Worm (Caenorhabditis elegans) whole organism, L1 larva: ENCODE measurements around the gene aagr-2.

Experiments
- C04F5.9 ChIP-seq: sonication (generic microtip); optimal IDR thresholded peaks from 2 replicates; lab custom pipeline; 2016; ENCODE audit warnings: missing genetic modification characterization, missing compliant biosample characterization
- F16B12.6 ChIP-seq: fragments of 150-350 bp; optimal IDR thresholded peaks from 2 replicates; lab custom pipeline; 2014; ENCODE audit warnings: missing biosample characterization, missing genetic modification characterization
- aha-1 ChIP-seq: fragments of 150-350 bp; optimal IDR thresholded peaks from 2 replicates; lab custom pipeline; 2014; ENCODE audit warnings: missing biosample characterization, missing genetic modification characterization
- aly-2 ChIP-seq: fragments of 150-350 bp; optimal IDR thresholded peaks from 2 replicates; lab custom pipeline; 2014; ENCODE audit warnings: missing biosample characterization, missing genetic modification characterization
- ama-1 ChIP-seq: fragments of 150-350 bp; optimal IDR thresholded peaks from 2 replicates; lab custom pipeline; 2014
- ceh-82 ChIP-seq, 3 experiments: fragments of 150-350 bp in 1 of 3; sonication (generic microtip) in 2 of 3; optimal IDR thresholded peaks; 2 replicates each; lab custom pipeline; 2014 to 2017; ENCODE audit warnings: missing biosample characterization in 3 of 3, missing genetic modification characterization in 3 of 3
- ceh-88 ChIP-seq: fragments of 200-800 bp; sonication (Bioruptor generic); IDR thresholded peaks from 2 replicates; pipeline ENCODE4 v1.3.6; 2022; ENCODE audit warnings: missing genetic modification characterization, missing compliant biosample characterization
- ceh-90 ChIP-seq: sonication (generic microtip); optimal IDR thresholded peaks from 2 replicates; lab custom pipeline; 2016; ENCODE audit warnings: missing genetic modification characterization, missing compliant biosample characterization
- dsc-1 ChIP-seq: sonication (generic microtip); optimal IDR thresholded peaks from 2 replicates; lab custom pipeline; 2016; ENCODE audit warnings: mild to moderate bottlenecking, missing genetic modification characterization, missing compliant biosample characterization
- efl-1 ChIP-seq, 4 experiments: fragments of 150-350 bp; optimal IDR thresholded peaks in 3 of 4; peaks in 1 of 4; 1 replicate in 1 of 4; 2 replicates in 3 of 4; lab custom pipeline; 2014; ENCODE audit warnings: missing biosample characterization in 2 of 4, missing genetic modification characterization in 2 of 4, missing genetic modification reagents in 2 of 4
- egl-13 ChIP-seq: sonication (generic microtip); optimal IDR thresholded peaks from 2 replicates; lab custom pipeline; 2016; ENCODE audit warnings: missing genotype, missing genetic modification reagents, missing genetic modification characterization, missing compliant biosample characterization
- egl-27 ChIP-seq, 2 experiments: fragments of 150-350 bp in 1 of 2; sonication (generic microtip); optimal IDR thresholded peaks; 3 replicates each; lab custom pipeline; 2017 to 2018; ENCODE audit warnings: missing biosample characterization in 2 of 2, missing genetic modification characterization in 2 of 2, missing genetic modification reagents in 2 of 2
- elt-2 ChIP-seq: sonication (generic microtip); optimal IDR thresholded peaks from 2 replicates; lab custom pipeline; 2016; ENCODE audit warnings: missing genetic modification characterization, mild to moderate bottlenecking, inconsistent platforms, missing compliant biosample characterization, missing genetic modification reagents
- elt-3 ChIP-seq, 6 experiments: fragments of 150-350 bp in 1 of 6; sonication (generic microtip); optimal IDR thresholded peaks; 2 replicates each; lab custom pipeline; 2017 to 2018; ENCODE audit warnings: missing biosample characterization in 6 of 6, missing genetic modification characterization in 6 of 6, inconsistent platforms in 1 of 6
- fkh-8 ChIP-seq: sonication (generic microtip); optimal IDR thresholded peaks from 2 replicates; lab custom pipeline; 2016; ENCODE audit warnings: mild to moderate bottlenecking, missing genetic modification characterization, missing compliant biosample characterization
- fos-1 ChIP-seq: fragments of 150-350 bp; optimal IDR thresholded peaks from 2 replicates; lab custom pipeline; 2014; ENCODE audit warnings: missing biosample characterization, missing genetic modification characterization
- irx-1 ChIP-seq: sonication (generic microtip); optimal IDR thresholded peaks from 2 replicates; lab custom pipeline; 2016; ENCODE audit warnings: missing genetic modification characterization, missing compliant biosample characterization
- jun-1 ChIP-seq: fragments of 150-350 bp; optimal IDR thresholded peaks from 2 replicates; lab custom pipeline; 2014; ENCODE audit warnings: missing biosample characterization, missing genetic modification reagents, missing genetic modification characterization
- lin-14 ChIP-seq: fragments of 200-800 bp; sonication (Bioruptor generic); optimal IDR thresholded peaks from 2 replicates; lab custom pipeline; 2018; ENCODE audit warnings: mild to moderate bottlenecking, missing genetic modification characterization, moderate library complexity, missing compliant biosample characterization
- lin-15B ChIP-seq: fragments of 150-350 bp; sonication (generic microtip); optimal IDR thresholded peaks from 3 replicates; lab custom pipeline; 2014; ENCODE audit warnings: missing biosample characterization, missing genetic modification characterization
- lin-39 ChIP-seq: fragments of 150-350 bp; optimal IDR thresholded peaks from 2 replicates; lab custom pipeline; 2014; ENCODE audit warnings: missing biosample characterization, missing genetic modification reagents, missing genetic modification characterization
- lir-3 ChIP-seq: sonication (generic microtip); optimal IDR thresholded peaks from 2 replicates; lab custom pipeline; 2016; ENCODE audit warnings: mild to moderate bottlenecking, missing genetic modification characterization, moderate library complexity, missing compliant biosample characterization; ENCODE audit not compliant: poor library complexity
- lsy-2 ChIP-seq, 2 experiments: fragments of 150-350 bp; optimal IDR thresholded peaks; 2 replicates each; lab custom pipeline; 2014; ENCODE audit warnings: missing biosample characterization in 2 of 2, missing genetic modification characterization in 2 of 2
- mab-9 ChIP-seq: fragments of 200-800 bp; sonication (Bioruptor generic); IDR thresholded peaks from 2 replicates; pipeline ENCODE4 v1.3.6; 2022; ENCODE audit warnings: missing genetic modification reagents, missing genetic modification characterization, missing compliant biosample characterization
- mdl-1 ChIP-seq, 2 experiments: fragments of 150-350 bp; optimal IDR thresholded peaks; 2 replicates each; lab custom pipeline; 2014 to 2017; ENCODE audit warnings: missing biosample characterization in 2 of 2, missing genetic modification characterization in 2 of 2, inconsistent platforms in 1 of 2
- mep-1 ChIP-seq: fragments of 150-350 bp; optimal IDR thresholded peaks from 2 replicates; lab custom pipeline; 2014; ENCODE audit warnings: missing biosample characterization, missing genetic modification characterization
- nhr-19 ChIP-seq: fragments of 200-800 bp; sonication (Bioruptor generic); conservative IDR thresholded peaks from 2 replicates; pipeline ENCODE4 v1.3.6; 2022; ENCODE audit warnings: missing genetic modification characterization, missing compliant biosample characterization
- nhr-71 ChIP-seq: sonication (generic microtip); optimal IDR thresholded peaks from 2 replicates; lab custom pipeline; 2016; ENCODE audit warnings: mild to moderate bottlenecking, missing genetic modification characterization, moderate library complexity, missing compliant biosample characterization
- nhr-77 ChIP-seq: fragments of 150-350 bp; optimal IDR thresholded peaks from 2 replicates; lab custom pipeline; 2014; ENCODE audit warnings: missing biosample characterization, missing genetic modification characterization
- nhr-84 ChIP-seq: sonication (generic microtip); optimal IDR thresholded peaks from 2 replicates; lab custom pipeline; 2017; ENCODE audit warnings: missing biosample characterization, missing genetic modification characterization
- nhr-85 ChIP-seq: sonication (generic microtip); peaks from one replicate; lab custom pipeline; 2016; ENCODE audit warnings: missing genetic modification characterization, inconsistent platforms, missing compliant biosample characterization
- nhr-90 ChIP-seq: sonication (generic microtip); optimal IDR thresholded peaks from 2 replicates; lab custom pipeline; 2016; ENCODE audit warnings: mild to moderate bottlenecking, missing genetic modification characterization, missing compliant biosample characterization; ENCODE audit not compliant: poor library complexity
- pax-3 ChIP-seq: fragments of 200-800 bp; sonication (Bioruptor generic); optimal IDR thresholded peaks from 2 replicates; lab custom pipeline; 2018; ENCODE audit warnings: mild to moderate bottlenecking, missing genetic modification characterization, moderate library complexity, missing compliant biosample characterization
- rnt-1 ChIP-seq: sonication (generic microtip); optimal IDR thresholded peaks from 2 replicates; lab custom pipeline; 2016; ENCODE audit warnings: mild to moderate bottlenecking, missing genetic modification characterization, moderate library complexity, missing compliant biosample characterization
- skn-1 ChIP-seq: fragments of 150-350 bp; optimal IDR thresholded peaks from 2 replicates; lab custom pipeline; 2014; ENCODE audit warnings: missing biosample characterization, missing genetic modification characterization
- snpc-4 ChIP-seq: fragments of 150-350 bp; optimal IDR thresholded peaks from 2 replicates; lab custom pipeline; 2014; ENCODE audit warnings: missing biosample characterization, missing genetic modification characterization
- snu-23 ChIP-seq: sonication (generic microtip); optimal IDR thresholded peaks from 2 replicates; lab custom pipeline; 2016; ENCODE audit warnings: missing genetic modification characterization, missing compliant biosample characterization
- sox-4 ChIP-seq: sonication (generic microtip); optimal IDR thresholded peaks from 2 replicates; lab custom pipeline; 2016; ENCODE audit warnings: missing genetic modification characterization, missing compliant biosample characterization
- sup-37 ChIP-seq: fragments of 200-800 bp; sonication (Bioruptor generic); optimal IDR thresholded peaks from 2 replicates; lab custom pipeline; 2018; ENCODE audit warnings: mild to moderate bottlenecking, missing genetic modification characterization, missing compliant biosample characterization
- swsn-7 ChIP-seq: sonication (generic microtip); optimal IDR thresholded peaks from 2 replicates; lab custom pipeline; 2016; ENCODE audit warnings: missing genetic modification characterization, missing compliant biosample characterization
- tbx-2 ChIP-seq: sonication (generic microtip); optimal IDR thresholded peaks from 2 replicates; lab custom pipeline; 2016; ENCODE audit warnings: missing genetic modification characterization, missing compliant biosample characterization
- tlp-1 ChIP-seq: fragments of 150-350 bp; optimal IDR thresholded peaks from 2 replicates; lab custom pipeline; 2014; ENCODE audit warnings: missing biosample characterization, missing genetic modification characterization
- unc-130 ChIP-seq: fragments of 150-350 bp; optimal IDR thresholded peaks from 2 replicates; lab custom pipeline; 2017; ENCODE audit warnings: missing biosample characterization, missing genetic modification characterization, inconsistent platforms
- unc-30 ChIP-seq: sonication (generic microtip); optimal IDR thresholded peaks from 2 replicates; lab custom pipeline; 2017; ENCODE audit warnings: missing biosample characterization, missing genetic modification characterization
- unc-62 ChIP-seq: fragments of 150-350 bp; optimal IDR thresholded peaks from 2 replicates; lab custom pipeline; 2014; ENCODE audit warnings: missing biosample characterization, missing genetic modification reagents, missing genetic modification characterization
- xbp-1 ChIP-seq: sonication (generic microtip); optimal IDR thresholded peaks from 2 replicates; lab custom pipeline; 2016; ENCODE audit warnings: missing genetic modification characterization, missing compliant biosample characterization
- zag-1 ChIP-seq: fragments of 150-350 bp; optimal IDR thresholded peaks from 2 replicates; lab custom pipeline; 2014; ENCODE audit warnings: missing biosample characterization, missing genetic modification characterization
- zip-4 ChIP-seq: fragments of 200-800 bp; sonication (Bioruptor generic); optimal IDR thresholded peaks from 2 replicates; lab custom pipeline; 2018; ENCODE audit warnings: mild to moderate bottlenecking, missing genetic modification characterization, moderate library complexity, missing compliant biosample characterization

Gene aagr-2

DNA sequence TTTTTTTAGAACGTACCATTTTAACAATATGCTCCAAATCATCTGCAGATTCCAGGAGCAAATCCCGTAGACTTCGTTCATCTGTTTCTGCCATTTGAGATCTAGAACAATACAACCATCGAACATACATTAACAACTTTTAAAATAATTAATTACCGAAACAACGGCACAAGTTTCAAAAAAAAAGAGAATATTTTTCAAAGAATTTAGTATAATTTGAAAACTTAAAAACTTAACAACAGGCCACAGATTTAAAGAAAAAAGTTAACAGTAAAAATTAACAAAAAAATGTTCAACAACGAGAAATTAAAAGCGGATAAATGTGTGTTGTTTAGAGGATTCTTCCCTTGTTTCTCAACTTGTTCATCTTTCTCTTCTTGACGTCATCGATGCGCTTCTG, 18.8 kb upstream of the aagr-2 start, which contains the start of gene mdt-4:
Gene mdt-4, minus strand, starts transcription at position 101 of the 400 bp plus-strand sequence.
- TF ChIP-seq ceh-82 (tag; optimal IDR thresholded peaks at IDR 0.05; lab: Kevin White, UChicago) (no peak), ama-1 (lab: Kevin White, UChicago) (no peak), zip-4 (GFP tag; lab: Kevin White, UChicago) (no peak), zag-1 (tag; lab: Kevin White, UChicago) (no peak), snu-23 (GFP tag; lab: Kevin White, UChicago) (no peak), lin-14 (no peak), lir-3 (no peak), sup-37 (no peak), efl-1 (optimal IDR thresholded peaks at IDR 0.05; lab: Kevin White, UChicago) (no peak), efl-1 (GFP tag; optimal IDR thresholded peaks at IDR 0.05 in 1 of 2; lab: Kevin White, UChicago) (no peak), nhr-85 (tag; lab: Kevin White, UChicago) (no peak), F16B12.6 (no peak), fkh-8 (tag; lab: Kevin White, UChicago) (no peak), sox-4 (no peak), ceh-88 (GFP tag; lab: Robert Waterston, UW) (no peak), pax-3 (no peak), rnt-1 (no peak), C04F5.9 (no peak), fos-1 (no peak), jun-1 (tag; lab: Kevin White, UChicago) (no peak)

DNA sequence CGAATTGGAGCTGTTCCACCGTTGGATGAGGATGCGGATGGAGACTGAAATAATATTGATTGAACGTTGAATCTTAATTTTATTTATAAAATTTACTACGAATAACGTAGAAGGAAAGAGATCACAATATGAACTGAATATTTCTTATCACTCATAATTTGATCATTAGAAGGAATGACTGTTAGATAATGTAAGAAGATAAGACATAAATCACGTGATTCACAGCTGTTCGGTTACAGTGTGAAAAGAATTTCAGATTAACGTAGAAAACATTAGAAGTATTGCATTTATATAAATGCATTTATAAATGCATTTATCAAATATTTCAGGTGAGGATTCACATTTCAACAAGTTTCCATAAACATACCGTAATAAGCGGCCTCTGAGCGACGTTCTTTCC, 17.8 kb upstream of the aagr-2 start:
- no peak for TF ChIP-seq aha-1
- TF ChIP-seq lin-39 (tag; lab: Kevin White, UChicago): no peak
- TF ChIP-seq nhr-85 (tag; lab: Kevin White, UChicago): no peak
- peak; percentile 83 for TF ChIP-seq tlp-1 (tag; lab: Kevin White, UChicago)
- peak; percentile 94 for TF ChIP-seq elt-2 (tag; lab: Kevin White, UChicago)
- no peak for TF ChIP-seq lin-15B (tag; lab: Kevin White, UChicago)
- TF ChIP-seq C04F5.9: no peak
- TF ChIP-seq aly-2 (tag; lab: Kevin White, UChicago): no peak
- peak in 1 of 6 experiments; percentile 32 for TF ChIP-seq elt-3 (tag; optimal IDR thresholded peaks at IDR 0.05; lab: Kevin White, UChicago)
- TF ChIP-seq unc-130 (tag; lab: Kevin White, UChicago): no peak
- TF ChIP-seq dsc-1 (tag; lab: Kevin White, UChicago): no peak
- TF ChIP-seq nhr-84: no peak

DNA sequence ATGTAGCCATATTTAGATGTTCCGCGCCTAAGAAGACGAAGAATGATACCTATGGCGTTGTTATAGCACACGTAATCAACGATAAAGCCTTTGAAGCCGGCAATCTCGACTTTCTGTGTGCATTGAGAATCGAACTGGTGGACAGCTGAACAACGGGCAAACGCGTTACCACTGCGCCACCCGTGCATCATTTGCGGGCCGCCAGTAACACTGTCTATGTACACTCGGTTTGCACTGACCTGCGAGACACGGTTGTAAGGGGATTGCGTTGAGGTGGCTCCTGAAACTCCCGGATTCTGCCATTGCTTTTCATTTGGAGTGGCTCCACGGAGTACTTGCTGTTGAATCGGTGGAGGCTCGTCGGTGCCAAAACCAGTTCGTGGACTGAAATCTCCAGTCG, 17.3 kb upstream of the aagr-2 start:
- TF ChIP-seq mdl-1 (tag; optimal IDR thresholded peaks at IDR 0.05; lab: Kevin White, UChicago) (peak in 1 of 2 experiments; percentile 64), tbx-2 (tag; lab: Kevin White, UChicago) (peak; percentile 45), efl-1 (optimal IDR thresholded peaks at IDR 0.05; lab: Kevin White, UChicago) (peak; percentile 45 to 52), efl-1 (GFP tag; optimal IDR thresholded peaks at IDR 0.05 in 1 of 2; lab: Kevin White, UChicago) (peak; percentile 23 to 96), snu-23 (GFP tag; lab: Kevin White, UChicago) (peak; percentile 66), sup-37 (no peak), nhr-90 (tag; lab: Kevin White, UChicago) (peak; percentile 55), nhr-84 (no peak), rnt-1 (peak; percentile 74), F16B12.6 (no peak), ama-1 (lab: Kevin White, UChicago) (peak; percentile 62), swsn-7 (tag; lab: Kevin White, UChicago) (peak; percentile 39), egl-13 (tag; lab: Kevin White, UChicago) (no peak), xbp-1 (peak; percentile 44), mep-1 (tag; lab: Kevin White, UChicago) (peak; percentile 43), aha-1 (no peak), dsc-1 (tag; lab: Kevin White, UChicago) (peak; percentile 31), fos-1 (no peak), nhr-71 (peak; percentile 57), snpc-4 (no peak), nhr-19 (GFP tag; lab: Robert Waterston, UW) (peak; percentile 57), elt-2 (tag; lab: Kevin White, UChicago) (no peak), lir-3 (peak; percentile 36), ceh-82 (tag; optimal IDR thresholded peaks at IDR 0.05; lab: Kevin White, UChicago) (peak in 2 of 3 experiments; percentile 16 to 23), lin-14 (peak; percentile 25), unc-62 (GFP tag; lab: Kevin White, UChicago) (no peak), unc-30 (tag; lab: Kevin White, UChicago) (no peak), lsy-2 (tag; optimal IDR thresholded peaks at IDR 0.05; lab: Kevin White, UChicago) (peak; percentile 6 to 28), sox-4 (no peak), nhr-77 (tag; lab: Kevin White, UChicago) (peak; percentile 54), skn-1 (tag; lab: Kevin White, UChicago) (peak; percentile 8), nhr-85 (tag; lab: Kevin White, UChicago) (peak; percentile 63), irx-1 (tag; lab: Kevin White, UChicago) (no peak), egl-27 (tag; optimal IDR thresholded peaks at IDR 0.05; lab: Kevin White, UChicago) (no peak), ceh-90 (tag; lab: Kevin White, UChicago) (no peak), mab-9 (GFP tag; lab: Robert Waterston, UW) (no peak)
